Worm (Caenorhabditis elegans) whole organism, early embryonic: ENCODE results near the gene Y43F8C.16.
"Not testable (repeated sequence)": the region's sequence is repeated elsewhere in the genome, so short reads cannot be mapped to it uniquely, and the experiment has no call there.

Source experiments
- F13C5.2 ChIP-seq: sonication (generic microtip); optimal IDR thresholded peaks from 2 replicates; lab custom pipeline; 2017; ENCODE audit warnings: mild to moderate bottlenecking, missing genetic modification characterization, inconsistent platforms, missing compliant biosample characterization
- ama-1 ChIP-seq: fragments of 150-350 bp; optimal IDR thresholded peaks from 2 replicates; lab custom pipeline; 2014
- ets-7 ChIP-seq: sonication (generic microtip); optimal IDR thresholded peaks from 2 replicates; lab custom pipeline; 2016; ENCODE audit warnings: missing genotype, missing genetic modification characterization, missing compliant biosample characterization
- flt-1 ChIP-seq: fragments of 200-800 bp; sonication (Bioruptor generic); IDR thresholded peaks from 2 replicates; pipeline ENCODE4 v1.3.6; 2022; ENCODE audit warnings: missing genetic modification characterization, missing compliant biosample characterization
- hmbx-1 ChIP-seq: sonication (generic microtip); optimal IDR thresholded peaks from 2 replicates; lab custom pipeline; 2016; ENCODE audit warnings: mild to moderate bottlenecking, missing genetic modification characterization, missing compliant biosample characterization
- pes-1 ChIP-seq: fragments of 200-800 bp; sonication (Bioruptor generic); IDR thresholded peaks from 2 replicates; pipeline ENCODE4 v1.3.6; 2022; ENCODE audit warnings: missing genetic modification reagents, missing genetic modification characterization, missing compliant biosample characterization
- tra-4 ChIP-seq: sonication (generic microtip); optimal IDR thresholded peaks from 2 replicates; lab custom pipeline; 2017; ENCODE audit warnings: missing genetic modification characterization, missing compliant biosample characterization

DNA sequence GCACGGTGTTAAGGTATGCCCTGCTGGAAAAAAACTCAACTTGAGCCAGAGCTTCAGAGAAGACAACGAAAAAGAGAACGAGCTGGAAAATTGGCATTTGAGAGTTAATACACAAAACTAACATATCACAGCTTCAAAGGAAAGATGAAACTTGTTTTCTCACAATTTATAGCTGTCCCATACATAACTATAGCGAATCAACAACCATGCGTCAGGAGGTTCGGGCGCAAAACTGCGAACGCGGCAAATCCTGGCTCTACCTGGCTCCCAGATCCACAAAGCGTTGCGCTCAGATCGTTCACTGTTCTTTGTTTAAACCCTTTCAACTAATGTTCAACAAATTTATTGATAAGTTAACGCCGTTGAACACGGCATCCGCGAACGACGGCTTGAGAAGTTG, 3.7 kb downstream of the Y43F8C.16 start, which contains the start of gene Y43F8C.23:
- TF ChIP-seq ama-1; pes-1; hmbx-1 (tag; lab: Kevin White, UChicago); ets-7 (tag; lab: Kevin White, UChicago); flt-1 (GFP tag; lab: Robert Waterston, UW); F13C5.2 (tag; lab: Kevin White, UChicago); tra-4 (tag; lab: Kevin White, UChicago): not testable (repeated sequence)
